Worm (Caenorhabditis elegans) whole organism, L2 larva: ENCODE data around the gene W02D7.8.

Source experiments
- F13H6.1 ChIP-seq: sonication (generic microtip); optimal IDR thresholded peaks from 2 replicates; lab custom pipeline; 2016; ENCODE audit warnings: missing genetic modification characterization, missing compliant biosample characterization
- ZK546.5 ChIP-seq: sonication (generic microtip); optimal IDR thresholded peaks from 2 replicates; lab custom pipeline; 2017; ENCODE audit warnings: missing biosample characterization, missing genetic modification characterization
- alr-1 ChIP-seq: fragments of 150-350 bp; optimal IDR thresholded peaks from 2 replicates; lab custom pipeline; 2014; ENCODE audit warnings: missing biosample characterization, missing genetic modification characterization
- aly-2 ChIP-seq: fragments of 150-350 bp; optimal IDR thresholded peaks from 2 replicates; lab custom pipeline; 2014; ENCODE audit warnings: missing biosample characterization, missing genetic modification characterization
- ama-1 ChIP-seq: fragments of 150-350 bp; optimal IDR thresholded peaks from 2 replicates; lab custom pipeline; 2018; ENCODE audit warnings: inconsistent platforms
- blmp-1 ChIP-seq: sonication (generic microtip); optimal IDR thresholded peaks from 2 replicates; lab custom pipeline; 2017; ENCODE audit warnings: missing genetic modification characterization, mild to moderate bottlenecking, missing compliant biosample characterization, antibody characterized with exemption, moderate library complexity; ENCODE audit not compliant: insufficient read depth
- ceh-16 ChIP-seq: fragments of 150-350 bp; optimal IDR thresholded peaks from 2 replicates; lab custom pipeline; 2014; ENCODE audit warnings: missing biosample characterization, missing genetic modification characterization
- ceh-82 ChIP-seq: fragments of 150-350 bp; optimal IDR thresholded peaks from 2 replicates; lab custom pipeline; 2014; ENCODE audit warnings: missing biosample characterization, missing genetic modification characterization
- crh-2 ChIP-seq: sonication (generic microtip); optimal IDR thresholded peaks from 2 replicates; lab custom pipeline; 2017; ENCODE audit warnings: missing biosample characterization, missing genetic modification characterization
- elt-3 ChIP-seq: sonication (generic microtip); optimal IDR thresholded peaks from 2 replicates; lab custom pipeline; 2017; ENCODE audit warnings: missing biosample characterization, missing genetic modification characterization
- fos-1 ChIP-seq: fragments of 150-350 bp; optimal IDR thresholded peaks from 2 replicates; lab custom pipeline; 2014; ENCODE audit warnings: missing biosample characterization, missing genetic modification characterization
- gmeb-1 ChIP-seq: fragments of 150-350 bp; optimal IDR thresholded peaks from 2 replicates; lab custom pipeline; 2014; ENCODE audit warnings: missing biosample characterization, missing genetic modification characterization
- lin-11 ChIP-seq: fragments of 150-350 bp; sonication (generic microtip); optimal IDR thresholded peaks from 2 replicates; lab custom pipeline; 2014; ENCODE audit warnings: missing biosample characterization, missing genetic modification characterization, inconsistent platforms, mixed read lengths
- lin-13 ChIP-seq: fragments of 150-350 bp; optimal IDR thresholded peaks from 2 replicates; lab custom pipeline; 2014; ENCODE audit warnings: missing biosample characterization, missing genetic modification reagents, missing genetic modification characterization
- lin-39 ChIP-seq: fragments of 150-350 bp; optimal IDR thresholded peaks from 2 replicates; lab custom pipeline; 2014; ENCODE audit warnings: missing biosample characterization, missing genetic modification reagents, missing genetic modification characterization
- lsy-2 ChIP-seq, 2 experiments: fragments of 150-350 bp in 1 of 2; sonication (generic microtip) in 1 of 2; optimal IDR thresholded peaks; 2 replicates each; lab custom pipeline; 2014 to 2017; ENCODE audit warnings: missing biosample characterization in 2 of 2, missing genetic modification characterization in 2 of 2
- mab-5 ChIP-seq: fragments of 150-350 bp; optimal IDR thresholded peaks from 2 replicates; lab custom pipeline; 2014; ENCODE audit warnings: missing biosample characterization, missing genetic modification characterization
- mbf-1 ChIP-seq: sonication (generic microtip); optimal IDR thresholded peaks from 2 replicates; lab custom pipeline; 2017; ENCODE audit warnings: missing biosample characterization, missing genetic modification characterization
- mdl-1 ChIP-seq, 2 experiments: fragments of 150-350 bp in 1 of 2; sonication (generic microtip) in 1 of 2; optimal IDR thresholded peaks; 2 replicates each; lab custom pipeline; 2017; ENCODE audit warnings: missing biosample characterization in 2 of 2, missing genetic modification characterization in 2 of 2
- nhr-10 ChIP-seq: sonication (generic microtip); optimal IDR thresholded peaks from 2 replicates; lab custom pipeline; 2017; ENCODE audit warnings: missing biosample characterization, missing genetic modification characterization
- nhr-11 ChIP-seq: fragments of 150-350 bp; optimal IDR thresholded peaks from 2 replicates; lab custom pipeline; 2014; ENCODE audit warnings: missing biosample characterization, missing genetic modification characterization
- nhr-12 ChIP-seq: fragments of 150-350 bp; optimal IDR thresholded peaks from 2 replicates; lab custom pipeline; 2014; ENCODE audit warnings: missing biosample characterization, missing genetic modification characterization
- nhr-21 ChIP-seq: fragments of 150-350 bp; optimal IDR thresholded peaks from 2 replicates; lab custom pipeline; 2014; ENCODE audit warnings: missing biosample characterization, missing genetic modification characterization
- nhr-23 ChIP-seq: fragments of 150-350 bp; optimal IDR thresholded peaks from 2 replicates; lab custom pipeline; 2014; ENCODE audit warnings: missing biosample characterization, missing genetic modification reagents, missing genetic modification characterization
- nhr-237 ChIP-seq: fragments of 150-350 bp; optimal IDR thresholded peaks from 2 replicates; lab custom pipeline; 2014; ENCODE audit warnings: missing biosample characterization, missing genetic modification characterization
- nhr-25 ChIP-seq: fragments of 150-350 bp; sonication (generic microtip); optimal IDR thresholded peaks from 3 replicates; lab custom pipeline; 2014; ENCODE audit warnings: missing biosample characterization, missing genetic modification characterization
- nhr-6 ChIP-seq: fragments of 150-350 bp; optimal IDR thresholded peaks from 2 replicates; lab custom pipeline; 2014; ENCODE audit warnings: missing biosample characterization, missing genetic modification characterization
- nhr-77 ChIP-seq: fragments of 150-350 bp; optimal IDR thresholded peaks from 2 replicates; lab custom pipeline; 2014; ENCODE audit warnings: missing biosample characterization, missing genetic modification characterization
- peb-1 ChIP-seq: fragments of 150-350 bp; optimal IDR thresholded peaks from 2 replicates; lab custom pipeline; 2014; ENCODE audit warnings: missing biosample characterization, missing genetic modification characterization
- sem-4 ChIP-seq: fragments of 150-350 bp; optimal IDR thresholded peaks from 2 replicates; lab custom pipeline; 2014; ENCODE audit warnings: missing biosample characterization, missing genetic modification reagents, missing genetic modification characterization
- skn-1 ChIP-seq: sonication (generic microtip); optimal IDR thresholded peaks from 2 replicates; lab custom pipeline; 2017; ENCODE audit warnings: missing biosample characterization, missing genetic modification characterization
- sma-3 ChIP-seq: sonication (generic microtip); optimal IDR thresholded peaks from 2 replicates; lab custom pipeline; 2016; ENCODE audit warnings: missing genetic modification reagents, missing genetic modification characterization, missing compliant biosample characterization
- sma-9 ChIP-seq, 2 experiments: fragments of 150-350 bp in 1 of 2; sonication (generic microtip) in 1 of 2; optimal IDR thresholded peaks; 2 replicates each; lab custom pipeline; 2014 to 2016; ENCODE audit warnings: missing genetic modification characterization in 2 of 2, mild to moderate bottlenecking in 1 of 2, missing biosample characterization in 1 of 2, missing compliant biosample characterization in 1 of 2, missing genetic modification reagents in 1 of 2, moderate library complexity in 1 of 2
- unc-62 ChIP-seq: fragments of 150-350 bp; optimal IDR thresholded peaks from 2 replicates; lab custom pipeline; 2014; ENCODE audit warnings: missing biosample characterization, missing genetic modification reagents, missing genetic modification characterization
- zag-1 ChIP-seq: fragments of 150-350 bp; optimal IDR thresholded peaks from 2 replicates; lab custom pipeline; 2014; ENCODE audit warnings: missing biosample characterization, missing genetic modification characterization
- ztf-1 ChIP-seq: fragments of 200-800 bp; sonication (Bioruptor generic); conservative IDR thresholded peaks from 2 replicates; pipeline ENCODE4 v1.3.6; 2022; ENCODE audit warnings: missing genetic modification characterization, missing compliant biosample characterization
- ztf-11 ChIP-seq: sonication (generic microtip); optimal IDR thresholded peaks from 2 replicates; lab custom pipeline; 2017; ENCODE audit warnings: missing biosample characterization, missing genetic modification characterization

W02D7.8 gene

ce11 chrV:8335620-8336019 is 29.4 kb upstream of the W02D7.8 start (continued):
- TF ChIP-seq alr-1 (tag; lab: Kevin White, UChicago), result no peak
- no peak for TF ChIP-seq mdl-1 (tag; optimal IDR thresholded peaks at IDR 0.05; lab: Kevin White, UChicago)
- TF ChIP-seq blmp-1, result peak; percentile 31
- TF ChIP-seq, all 48 proteins: peak for 4

- TF ChIP-seq ztf-1 (GFP tag; lab: Robert Waterston, UW) (no peak), lin-11 (tag; lab: Kevin White, UChicago) (no peak), nhr-12 (tag; lab: Kevin White, UChicago) (no peak), elt-3 (tag; lab: Kevin White, UChicago) (no peak), F13H6.1 (tag; lab: Kevin White, UChicago) (no peak), lin-39 (tag; lab: Kevin White, UChicago) (no peak), zag-1 (tag; lab: Kevin White, UChicago) (no peak), mbf-1 (tag; lab: Kevin White, UChicago) (no peak), sma-3 (no peak), ama-1 (no peak), ceh-82 (tag; lab: Kevin White, UChicago) (no peak), sem-4 (tag; lab: Kevin White, UChicago) (no peak), skn-1 (tag; lab: Kevin White, UChicago) (no peak), gmeb-1 (tag; lab: Kevin White, UChicago) (no peak), nhr-6 (tag; lab: Kevin White, UChicago) (no peak), mab-5 (tag; lab: Kevin White, UChicago) (no peak), ztf-11 (tag; lab: Kevin White, UChicago) (no peak), lsy-2 (tag; optimal IDR thresholded peaks at IDR 0.05; lab: Kevin White, UChicago) (no peak)
Observed at ce11 chrV:8334360-8334759, 28.1 kb upstream of the W02D7.8 start, which contains the start of gene tmd-2. tmd-2 (plus strand) TSS chrV:8334660.

DNA sequence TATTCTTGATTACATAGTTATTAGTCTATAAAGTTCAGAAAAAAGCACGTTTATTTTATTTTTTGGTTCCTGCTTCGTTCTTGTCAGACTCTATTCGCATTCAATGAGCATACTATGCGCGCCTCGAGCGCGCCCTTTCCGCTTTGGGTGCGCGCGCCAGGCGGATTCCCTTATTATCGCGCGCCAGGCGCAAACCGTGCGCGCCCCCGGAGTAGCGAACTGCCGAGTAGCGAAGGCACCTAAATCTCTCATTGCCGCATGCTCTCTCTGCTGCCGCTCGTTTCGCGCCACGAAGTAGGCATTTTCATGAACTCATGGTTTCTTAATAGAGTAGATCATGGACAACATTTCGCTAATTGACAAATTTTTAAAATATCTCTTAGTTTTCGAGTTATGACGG is 20.8 kb upstream of the W02D7.8 start:
- TF ChIP-seq nhr-25 (tag; lab: Kevin White, UChicago), result no peak
- TF ChIP-seq gmeb-1 (tag; lab: Kevin White, UChicago), result no peak
- no peak for TF ChIP-seq F13H6.1 (tag; lab: Kevin White, UChicago)
- no peak for TF ChIP-seq nhr-77
- TF ChIP-seq nhr-6 (tag; lab: Kevin White, UChicago), result no peak
- no peak for TF ChIP-seq crh-2 (tag; lab: Kevin White, UChicago)
- no peak for TF ChIP-seq skn-1 (tag; lab: Kevin White, UChicago)
- TF ChIP-seq aly-2 (tag; lab: Kevin White, UChicago), result no peak
- TF ChIP-seq fos-1, result no peak
- no peak for TF ChIP-seq ceh-82 (tag; lab: Kevin White, UChicago)
- TF ChIP-seq nhr-23 (tag; lab: Kevin White, UChicago), result no peak
- TF ChIP-seq alr-1 (tag; lab: Kevin White, UChicago), result no peak
- TF ChIP-seq nhr-12 (tag; lab: Kevin White, UChicago), result no peak

ce11 chrV:8325906-8326305 is 19.6 kb upstream of the W02D7.8 start:
- TF ChIP-seq F13H6.1 (tag; lab: Kevin White, UChicago) (no peak), ceh-16 (tag; lab: Kevin White, UChicago) (no peak), sma-9 (GFP tag; optimal IDR thresholded peaks at IDR 0.05; lab: Kevin White, UChicago) (no peak), sma-9 (tag; optimal IDR thresholded peaks at IDR 0.05; lab: Kevin White, UChicago) (no peak), nhr-23 (tag; lab: Kevin White, UChicago) (no peak), lin-13 (GFP tag; lab: Kevin White, UChicago) (no peak), nhr-11 (tag; lab: Kevin White, UChicago) (no peak), alr-1 (tag; lab: Kevin White, UChicago) (no peak), peb-1 (tag; lab: Kevin White, UChicago) (no peak), lsy-2 (tag; optimal IDR thresholded peaks at IDR 0.05; lab: Kevin White, UChicago) (no peak), unc-62 (GFP tag; lab: Kevin White, UChicago) (no peak), lin-39 (tag; lab: Kevin White, UChicago) (no peak), nhr-10 (tag; lab: Kevin White, UChicago) (no peak), gmeb-1 (tag; lab: Kevin White, UChicago) (no peak)

ce11 chrV:8323545-8323944 is 17.3 kb upstream of the W02D7.8 start:
- no peak for TF ChIP-seq nhr-237 (tag; lab: Kevin White, UChicago)
- no peak for TF ChIP-seq skn-1 (tag; lab: Kevin White, UChicago)
- TF ChIP-seq alr-1 (tag; lab: Kevin White, UChicago), result no peak
- TF ChIP-seq sem-4 (tag; lab: Kevin White, UChicago), result no peak
- no peak for TF ChIP-seq ZK546.5
- TF ChIP-seq nhr-21 (tag; lab: Kevin White, UChicago), result no peak
- no peak for TF ChIP-seq lsy-2 (tag; optimal IDR thresholded peaks at IDR 0.05; lab: Kevin White, UChicago)
- no peak for TF ChIP-seq zag-1 (tag; lab: Kevin White, UChicago)
- TF ChIP-seq ceh-82 (tag; lab: Kevin White, UChicago), result no peak
